Worm (Caenorhabditis elegans) whole organism, L4 larva: ENCODE data around the gene unc-47.
A peak's percentile ranks its signal among the peaks of the same experiment; 100 is the strongest.

ENCODE experiments used
- F10B5.3 ChIP-seq: sonication (generic microtip); optimal IDR thresholded peaks from 2 replicates; lab custom pipeline; 2016; ENCODE audit warnings: mild to moderate bottlenecking, missing genetic modification characterization, missing compliant biosample characterization
- R02D3.7 ChIP-seq: fragments of 150-350 bp; sonication (generic microtip); optimal IDR thresholded peaks from 3 replicates; lab custom pipeline; 2014; ENCODE audit warnings: missing biosample characterization, missing genetic modification characterization
- Y48G9A.11 ChIP-seq: fragments of 200-800 bp; sonication (Bioruptor generic); IDR thresholded peaks from 2 replicates; pipeline ENCODE4 v1.3.6; 2022; ENCODE audit warnings: missing genetic modification reagents, missing genetic modification characterization, missing compliant biosample characterization
- ZK337.2 ChIP-seq: fragments of 200-800 bp; sonication (Bioruptor generic); IDR thresholded peaks from 2 replicates; pipeline ENCODE4 v1.3.6; 2022; ENCODE audit warnings: missing genetic modification reagents, missing genetic modification characterization, missing compliant biosample characterization
- arid-1 ChIP-seq: fragments of 200-800 bp; sonication (Bioruptor generic); conservative IDR thresholded peaks from 2 replicates; pipeline ENCODE4 v1.3.6; 2022; ENCODE audit warnings: missing genetic modification reagents, missing genetic modification characterization, missing compliant biosample characterization
- attf-4 ChIP-seq: sonication (generic microtip); optimal IDR thresholded peaks from 3 replicates; lab custom pipeline; 2017; ENCODE audit warnings: missing biosample characterization, missing genetic modification characterization
- ceh-28 ChIP-seq: fragments of 150-350 bp; optimal IDR thresholded peaks from 2 replicates; lab custom pipeline; 2014; ENCODE audit warnings: missing biosample characterization, missing genetic modification reagents, missing genetic modification characterization
- ceh-32 ChIP-seq: sonication (generic microtip); optimal IDR thresholded peaks from 2 replicates; lab custom pipeline; 2016; ENCODE audit warnings: mild to moderate bottlenecking, missing genetic modification characterization, missing compliant biosample characterization; ENCODE audit not compliant: poor library complexity
- ceh-62 ChIP-seq: sonication (generic microtip); optimal IDR thresholded peaks from 2 replicates; lab custom pipeline; 2017; ENCODE audit warnings: missing biosample characterization, missing genetic modification characterization
- ctbp-1 ChIP-seq: fragments of 200-800 bp; sonication (Bioruptor generic); IDR thresholded peaks from 2 replicates; pipeline ENCODE4 v1.3.6; 2022; ENCODE audit warnings: missing genetic modification reagents, missing genetic modification characterization, missing compliant biosample characterization
- daf-12 ChIP-seq: fragments of 150-350 bp; optimal IDR thresholded peaks from 2 replicates; lab custom pipeline; 2014; ENCODE audit warnings: missing biosample characterization, missing genetic modification reagents, missing genetic modification characterization
- daf-19 ChIP-seq: fragments of 200-800 bp; sonication (Bioruptor generic); conservative IDR thresholded peaks from 2 replicates; pipeline ENCODE4 v1.3.6; 2022; ENCODE audit warnings: missing genetic modification characterization, missing compliant biosample characterization
- dmd-6 ChIP-seq: fragments of 200-800 bp; sonication (Bioruptor generic); IDR thresholded peaks from 2 replicates; pipeline ENCODE4 v1.3.6; 2022; ENCODE audit warnings: missing genetic modification reagents, missing genetic modification characterization, missing compliant biosample characterization
- dpl-1 ChIP-seq: fragments of 150-350 bp; optimal IDR thresholded peaks from 2 replicates; lab custom pipeline; 2014; ENCODE audit warnings: missing biosample characterization, missing genetic modification reagents, missing genetic modification characterization
- dve-1 ChIP-seq: sonication (generic microtip); optimal IDR thresholded peaks from 2 replicates; lab custom pipeline; 2017; ENCODE audit warnings: antibody characterized with exemption, mild to moderate bottlenecking, missing genetic modification characterization, missing compliant biosample characterization; ENCODE audit not compliant: insufficient read depth
- egl-27 ChIP-seq: sonication (generic microtip); optimal IDR thresholded peaks from 3 replicates; lab custom pipeline; 2017; ENCODE audit warnings: missing biosample characterization, missing genetic modification reagents, missing genetic modification characterization
- fkh-10 ChIP-seq: fragments of 150-350 bp; optimal IDR thresholded peaks from 2 replicates; lab custom pipeline; 2014; ENCODE audit warnings: missing biosample characterization, missing genetic modification reagents, missing genetic modification characterization
- gei-8 ChIP-seq: fragments of 200-800 bp; sonication (Bioruptor generic); optimal IDR thresholded peaks from 2 replicates; lab custom pipeline; 2018; ENCODE audit warnings: mild to moderate bottlenecking, missing genetic modification characterization, missing compliant biosample characterization
- hif-1 ChIP-seq, 2 experiments: sonication (generic microtip); optimal IDR thresholded peaks; 2 replicates each; lab custom pipeline; 2016 to 2017; ENCODE audit warnings: missing compliant biosample characterization in 2 of 2, missing genetic modification characterization in 2 of 2, missing genetic modification reagents in 2 of 2, missing genotype in 2 of 2, mild to moderate bottlenecking in 1 of 2
- jun-1 ChIP-seq: fragments of 150-350 bp; optimal IDR thresholded peaks from 2 replicates; lab custom pipeline; 2014; ENCODE audit warnings: missing biosample characterization, missing genetic modification reagents, missing genetic modification characterization
- lim-7 ChIP-seq: fragments of 200-800 bp; sonication (Bioruptor generic); IDR thresholded peaks from 2 replicates; pipeline ENCODE4 v1.3.6; 2022; ENCODE audit warnings: missing genetic modification characterization, missing compliant biosample characterization
- lin-38 ChIP-seq: fragments of 200-800 bp; sonication (Bioruptor generic); IDR thresholded peaks from 2 replicates; pipeline ENCODE4 v1.3.6; 2022; ENCODE audit warnings: missing genetic modification reagents, missing genetic modification characterization, missing compliant biosample characterization
- lin-39 ChIP-seq: fragments of 150-350 bp; optimal IDR thresholded peaks from 2 replicates; lab custom pipeline; 2014; ENCODE audit warnings: missing biosample characterization, missing genetic modification reagents, missing genetic modification characterization
- lir-3 ChIP-seq: sonication (generic microtip); optimal IDR thresholded peaks from 2 replicates; lab custom pipeline; 2016; ENCODE audit warnings: mild to moderate bottlenecking, missing genetic modification characterization, missing compliant biosample characterization
- lsy-2 ChIP-seq, 2 experiments: fragments of 150-350 bp in 1 of 2; sonication (generic microtip) in 1 of 2; optimal IDR thresholded peaks; 2 replicates each; lab custom pipeline; 2014 to 2017; ENCODE audit warnings: missing biosample characterization in 2 of 2, missing genetic modification characterization in 2 of 2
- mdt-29 ChIP-seq: fragments of 200-800 bp; sonication (Bioruptor generic); IDR thresholded peaks from 2 replicates; pipeline ENCODE4 v1.3.6; 2022; ENCODE audit warnings: missing genetic modification reagents, missing genetic modification characterization, missing compliant biosample characterization
- mep-1 ChIP-seq: fragments of 150-350 bp; sonication (generic microtip); optimal IDR thresholded peaks from 3 replicates; lab custom pipeline; 2014; ENCODE audit warnings: missing biosample characterization, missing genetic modification characterization
- mxl-3 ChIP-seq: fragments of 200-800 bp; sonication (Bioruptor generic); optimal IDR thresholded peaks from 2 replicates; lab custom pipeline; 2018; ENCODE audit warnings: mild to moderate bottlenecking, missing genetic modification characterization, missing compliant biosample characterization
- nhr-102 ChIP-seq: sonication (generic microtip); optimal IDR thresholded peaks from 2 replicates; lab custom pipeline; 2016; ENCODE audit warnings: mild to moderate bottlenecking, missing genetic modification characterization, moderate library complexity, missing compliant biosample characterization
- nhr-11 ChIP-seq: fragments of 150-350 bp; optimal IDR thresholded peaks from 2 replicates; lab custom pipeline; 2014; ENCODE audit warnings: missing biosample characterization, missing genetic modification characterization
- nhr-25 ChIP-seq: sonication (generic microtip); optimal IDR thresholded peaks from 2 replicates; lab custom pipeline; 2017; ENCODE audit warnings: missing genetic modification characterization, mild to moderate bottlenecking, missing compliant biosample characterization, antibody characterized with exemption, moderate library complexity, borderline replicate concordance; ENCODE audit not compliant: insufficient read depth
- nhr-28 ChIP-seq: fragments of 150-350 bp; optimal IDR thresholded peaks from 2 replicates; lab custom pipeline; 2014; ENCODE audit warnings: missing biosample characterization, missing genetic modification characterization
- nhr-41 ChIP-seq: fragments of 200-800 bp; sonication (Bioruptor generic); IDR thresholded peaks from 2 replicates; pipeline ENCODE4 v1.3.6; 2022; ENCODE audit warnings: missing genetic modification reagents, missing genetic modification characterization, missing compliant biosample characterization
- nhr-42 ChIP-seq: fragments of 200-800 bp; sonication (Bioruptor generic); IDR thresholded peaks from 2 replicates; pipeline ENCODE4 v1.3.6; 2022; ENCODE audit warnings: missing genetic modification characterization, missing compliant biosample characterization
- nhr-76 ChIP-seq: fragments of 150-350 bp; optimal IDR thresholded peaks from 2 replicates; lab custom pipeline; 2014; ENCODE audit warnings: missing biosample characterization, missing genetic modification characterization
- php-3 ChIP-seq: fragments of 200-800 bp; sonication (Bioruptor generic); IDR thresholded peaks from 2 replicates; pipeline ENCODE4 v1.3.6; 2022; ENCODE audit warnings: missing genetic modification reagents, missing genetic modification characterization, missing compliant biosample characterization
- pqm-1 ChIP-seq: sonication (generic microtip); optimal IDR thresholded peaks from 2 replicates; lab custom pipeline; 2017; ENCODE audit warnings: missing biosample characterization, missing genetic modification characterization
- rbr-2 ChIP-seq: sonication (generic microtip); optimal IDR thresholded peaks from 2 replicates; lab custom pipeline; 2016; ENCODE audit warnings: missing genotype, missing genetic modification characterization, missing compliant biosample characterization
- skn-1 ChIP-seq: fragments of 150-350 bp; optimal IDR thresholded peaks from 2 replicates; lab custom pipeline; 2014; ENCODE audit warnings: missing biosample characterization, missing genetic modification characterization
- snpc-1.2 ChIP-seq: fragments of 200-800 bp; sonication (Bioruptor generic); IDR thresholded peaks from 2 replicates; pipeline ENCODE4 v1.3.6; 2022; ENCODE audit warnings: missing genetic modification reagents, missing genetic modification characterization, missing compliant biosample characterization
- snpc-4 ChIP-seq: fragments of 150-350 bp; optimal IDR thresholded peaks from 2 replicates; lab custom pipeline; 2014; ENCODE audit warnings: missing biosample characterization, missing genetic modification characterization
- spr-1 ChIP-seq: sonication (generic microtip); optimal IDR thresholded peaks from 2 replicates; lab custom pipeline; 2016; ENCODE audit warnings: mild to moderate bottlenecking, missing genetic modification characterization, missing compliant biosample characterization
- unc-130 ChIP-seq: sonication (generic microtip); optimal IDR thresholded peaks from 2 replicates; lab custom pipeline; 2016; ENCODE audit warnings: missing genetic modification reagents, missing genetic modification characterization, missing compliant biosample characterization
- zip-11 ChIP-seq: fragments of 200-800 bp; sonication (Bioruptor generic); IDR thresholded peaks from 2 replicates; pipeline ENCODE4 v1.3.6; 2022; ENCODE audit warnings: missing genetic modification characterization, missing compliant biosample characterization
- ztf-7 ChIP-seq: fragments of 150-350 bp; optimal IDR thresholded peaks from 2 replicates; lab custom pipeline; 2014; ENCODE audit warnings: missing biosample characterization, missing genetic modification characterization

Gene unc-47

DNA sequence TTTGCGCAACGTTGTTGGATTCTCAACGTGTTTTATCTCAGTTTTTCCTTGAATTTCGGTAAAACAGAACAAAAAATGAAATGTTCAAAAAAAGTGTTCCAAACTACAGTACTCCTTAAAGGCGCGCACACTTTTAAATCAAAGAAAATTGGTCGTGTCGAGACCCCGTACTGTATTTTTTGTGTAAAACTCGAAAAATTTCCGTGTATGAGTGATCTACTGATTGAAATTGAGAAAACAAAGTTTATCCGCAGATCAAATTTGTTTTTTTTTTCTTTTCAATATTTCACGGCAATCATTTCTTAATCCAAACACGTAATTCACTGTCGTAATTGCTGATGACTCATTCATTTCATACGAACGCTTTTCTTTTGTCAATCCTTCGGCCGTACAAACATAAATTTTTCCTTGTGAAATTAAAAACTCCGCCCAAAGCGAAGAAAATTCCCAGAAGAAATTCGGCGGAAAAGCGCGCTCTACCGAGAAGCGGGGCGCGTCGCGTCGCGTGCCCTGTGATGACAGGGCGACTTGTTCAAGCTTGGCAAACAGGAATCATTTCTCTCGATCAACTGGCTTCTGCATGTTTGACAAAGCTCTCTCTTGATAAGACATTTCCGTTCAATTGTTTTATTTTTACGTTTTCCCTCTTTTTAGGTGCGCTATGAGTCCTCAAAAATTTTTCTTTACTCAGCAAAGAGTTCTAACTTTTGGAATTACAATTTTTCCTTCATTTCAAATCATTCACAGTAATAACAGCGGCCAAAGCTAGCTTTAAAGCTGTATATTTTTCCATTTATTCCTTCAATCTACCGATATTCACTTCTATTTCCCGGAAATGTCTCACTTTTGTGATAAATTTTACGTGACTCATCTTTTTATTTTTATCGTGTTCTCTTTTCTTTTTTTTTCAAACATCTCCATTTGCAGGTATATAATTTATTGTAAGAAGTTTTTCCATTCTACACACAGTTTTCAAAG is 17.1 kb upstream of the unc-47 start, which contains the start of gene chc-1 (continued):
- TF ChIP-seq lir-3 (tag; lab: Kevin White, UChicago) (no peak), skn-1 (tag; lab: Kevin White, UChicago) (no peak), jun-1 (no peak), snpc-4 (tag; lab: Kevin White, UChicago) (no peak), nhr-25 (tag; lab: Kevin White, UChicago) (no peak), dmd-6 (peak; percentile 33; the same call in 1 of the 2 replicates), snpc-1.2 (GFP tag; lab: Robert Waterston, UW) (no peak), daf-19 (GFP tag; lab: Robert Waterston, UW) (no peak), pqm-1 (peak; percentile 50), fkh-10 (no peak), ZK337.2 (GFP tag; lab: Robert Waterston, UW) (no peak), ceh-28 (tag; lab: Kevin White, UChicago) (no peak), nhr-76 (tag; lab: Kevin White, UChicago) (no peak), ceh-32 (no peak), gei-8 (no peak), spr-1 (no peak), nhr-102 (tag; lab: Kevin White, UChicago) (no peak), dpl-1 (GFP tag; lab: Kevin White, UChicago) (peak; percentile 17), nhr-11 (tag; lab: Kevin White, UChicago) (no peak), nhr-42 (GFP tag; lab: Robert Waterston, UW) (no peak), mdt-29 (GFP tag; lab: Robert Waterston, UW) (no peak), R02D3.7 (no peak), nhr-28 (tag; lab: Kevin White, UChicago) (peak; percentile 36), mep-1 (tag; lab: Kevin White, UChicago) (peak; percentile 70), unc-130 (GFP tag; lab: Kevin White, UChicago) (no peak), ztf-7 (tag; lab: Kevin White, UChicago) (no peak), lsy-2 (tag; optimal IDR thresholded peaks at IDR 0.05; lab: Kevin White, UChicago) (peak in 1 of 2 experiments; percentile 45), ceh-62 (no peak), F10B5.3 (tag; lab: Kevin White, UChicago) (no peak), php-3 (GFP tag; lab: Robert Waterston, UW) (no peak), arid-1 (no peak), ctbp-1 (GFP tag; lab: Robert Waterston, UW) (no peak), mxl-3 (GFP tag; lab: Kevin White, UChicago) (peak; percentile 1), egl-27 (tag; lab: Kevin White, UChicago) (no peak), dve-1 (peak; percentile 49), nhr-41 (GFP tag; lab: Robert Waterston, UW) (no peak), lin-39 (no peak), hif-1 (tag; optimal IDR thresholded peaks at IDR 0.05; lab: Kevin White, UChicago) (peak in 1 of 2 experiments; percentile 4), lim-7 (no peak), rbr-2 (tag; lab: Kevin White, UChicago) (no peak), daf-12 (tag; lab: Kevin White, UChicago) (no peak), zip-11 (no peak), attf-4 (tag; lab: Kevin White, UChicago) (no peak), Y48G9A.11 (GFP tag; lab: Robert Waterston, UW) (no peak), lin-38 (GFP tag; lab: Robert Waterston, UW) (no peak)
